Worm (Caenorhabditis elegans): ENCODE measurements around the gene srx-101.
A peak's percentile ranks its signal among the peaks of the same experiment; 100 is the strongest.

Gene srx-101

ce11 chrII:3682770-3683234 lies 7.7 kb downstream of the srx-101 start, which contains the start of gene F19B10.1 (continued):
- TF ChIP-seq nhr-12 (tag; optimal IDR thresholded peaks at IDR 0.05) (no peak), sma-3 (GFP tag; optimal IDR thresholded peaks at IDR 0.05) (peak; percentile 72), Y55F3AM.14 (GFP tag; optimal IDR thresholded peaks at IDR 0.05) (no peak), egl-27 (tag; optimal IDR thresholded peaks at IDR 0.05) (no peak), unc-55 (GFP tag; optimal IDR thresholded peaks at IDR 0.05) (peak; percentile 66), ZK546.5 (tag; optimal IDR thresholded peaks at IDR 0.05) (no peak), nhr-11 (tag; optimal IDR thresholded peaks at IDR 0.05) (no peak), unc-62 (GFP tag; optimal IDR thresholded peaks at IDR 0.05) (no peak), R02D3.7 (tag; optimal IDR thresholded peaks at IDR 0.05) (no peak), lsy-2 (tag; optimal IDR thresholded peaks at IDR 0.05) (peak; percentile 42 to 88), ceh-16 (tag; optimal IDR thresholded peaks at IDR 0.05) (no peak), unc-39 (tag; optimal IDR thresholded peaks at IDR 0.05) (no peak)

ce11 chrII:3681365-3682083 lies 9.0 kb downstream of the srx-101 start, which contains the start of gene F19B10.10:
F19B10.10 (minus strand) TSS chrII:3681415.
- TF ChIP-seq nhr-12 (tag; optimal IDR thresholded peaks at IDR 0.05) (no peak), nhr-21 (tag; optimal IDR thresholded peaks at IDR 0.05) (no peak), skn-1 (tag; optimal IDR thresholded peaks at IDR 0.05) (no peak), ceh-16 (tag; optimal IDR thresholded peaks at IDR 0.05) (no peak), elt-3 (tag; optimal IDR thresholded peaks at IDR 0.05) (no peak), R02D3.7 (tag; optimal IDR thresholded peaks at IDR 0.05) (no peak), crh-2 (tag; optimal IDR thresholded peaks at IDR 0.05) (no peak), lsy-2 (tag; optimal IDR thresholded peaks at IDR 0.05) (no peak), sma-9 (GFP tag; optimal IDR thresholded peaks at IDR 0.05) (no peak), sma-9 (tag; optimal IDR thresholded peaks at IDR 0.05) (no peak), gmeb-1 (tag; optimal IDR thresholded peaks at IDR 0.05) (no peak), ztf-1 (GFP tag; conservative IDR thresholded peaks at IDR 0.05) (no peak), snpc-4 (tag; optimal IDR thresholded peaks at IDR 0.05) (no peak), unc-62 (GFP tag; optimal IDR thresholded peaks at IDR 0.05) (no peak), sem-4 (tag; optimal IDR thresholded peaks at IDR 0.05) (no peak), unc-55 (GFP tag; optimal IDR thresholded peaks at IDR 0.05) (no peak), ama-1 (optimal IDR thresholded peaks at IDR 0.05) (no peak), dmd-4 (tag; optimal IDR thresholded peaks at IDR 0.05) (no peak), alr-1 (tag; optimal IDR thresholded peaks at IDR 0.05) (no peak), lin-11 (tag; optimal IDR thresholded peaks at IDR 0.05) (no peak), lin-13 (GFP tag; optimal IDR thresholded peaks at IDR 0.05) (no peak)

DNA sequence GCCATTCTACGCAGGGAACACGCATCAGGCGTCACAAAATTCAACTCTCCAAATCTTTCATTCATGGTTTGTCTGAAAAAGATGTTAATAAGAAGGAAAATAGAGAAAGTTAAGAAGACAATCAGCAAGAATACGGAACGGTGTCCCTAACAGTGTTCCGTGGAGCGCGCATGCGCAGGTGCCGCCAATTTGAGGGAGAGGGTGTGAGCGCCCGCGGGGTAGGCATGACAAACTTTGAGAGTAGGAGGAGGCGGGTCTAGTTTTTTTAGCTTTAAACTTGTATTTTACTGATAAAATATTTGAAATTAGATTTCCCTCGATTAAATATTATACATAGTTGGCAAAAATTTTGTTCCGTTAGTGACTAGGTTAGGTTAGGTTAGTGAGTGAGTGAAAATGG lies 10.2 kb downstream of the srx-101 start:
- TF ChIP-seq zag-1 (tag; optimal IDR thresholded peaks at IDR 0.05): no peak
- TF ChIP-seq nhr-21 (tag; optimal IDR thresholded peaks at IDR 0.05): no peak
- no peak for TF ChIP-seq nhr-10 (tag; optimal IDR thresholded peaks at IDR 0.05)
- TF ChIP-seq ZK546.5 (tag; optimal IDR thresholded peaks at IDR 0.05): no peak
- no peak for TF ChIP-seq snpc-4 (tag; optimal IDR thresholded peaks at IDR 0.05)
- no peak for TF ChIP-seq sem-4 (tag; optimal IDR thresholded peaks at IDR 0.05)
- no peak for TF ChIP-seq dmd-4 (tag; optimal IDR thresholded peaks at IDR 0.05)
- no peak for TF ChIP-seq nhr-6 (tag; optimal IDR thresholded peaks at IDR 0.05)
- no peak for TF ChIP-seq mbf-1 (tag; optimal IDR thresholded peaks at IDR 0.05)
- no peak for TF ChIP-seq crh-2 (tag; optimal IDR thresholded peaks at IDR 0.05)
- TF ChIP-seq nhr-129 (tag; optimal IDR thresholded peaks at IDR 0.05): no peak
- no peak for TF ChIP-seq elt-1 (tag; optimal IDR thresholded peaks at IDR 0.05)
- no peak for TF ChIP-seq C34F6.9 (tag; optimal IDR thresholded peaks at IDR 0.05)
- no peak for TF ChIP-seq nhr-12 (tag; optimal IDR thresholded peaks at IDR 0.05)
- TF ChIP-seq blmp-1 (tag; optimal IDR thresholded peaks at IDR 0.05; ENCODE audit: insufficient read depth): no peak
- no peak for TF ChIP-seq nhr-11 (tag; optimal IDR thresholded peaks at IDR 0.05)
- no peak for TF ChIP-seq Y55F3AM.14 (GFP tag; optimal IDR thresholded peaks at IDR 0.05)
- no peak for TF ChIP-seq nhr-237 (tag; optimal IDR thresholded peaks at IDR 0.05)

DNA sequence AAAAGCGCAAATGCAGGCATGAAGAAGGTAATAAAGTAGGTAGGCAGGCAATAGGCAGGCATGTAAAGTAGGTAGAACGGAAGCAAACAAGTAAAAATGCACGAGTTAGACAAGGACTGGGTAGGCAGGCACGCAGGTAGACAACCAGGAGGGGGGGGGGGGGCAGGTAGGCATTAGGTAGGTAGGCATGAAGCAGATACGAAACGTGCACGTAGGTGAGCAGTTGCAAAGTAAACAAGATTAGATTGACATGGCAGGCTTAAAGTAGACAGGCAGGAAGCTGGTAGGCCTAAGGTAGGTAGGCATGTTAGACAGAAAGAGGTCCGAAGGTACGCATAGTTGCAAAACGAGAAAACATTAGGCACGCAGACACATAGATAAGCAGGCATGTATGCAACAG lies 11.6 kb downstream of the srx-101 start:
- no peak for TF ChIP-seq skn-1 (tag; optimal IDR thresholded peaks at IDR 0.05)
- no peak for TF ChIP-seq gmeb-1 (tag; optimal IDR thresholded peaks at IDR 0.05)
- TF ChIP-seq unc-62 (GFP tag; optimal IDR thresholded peaks at IDR 0.05): no peak
- TF ChIP-seq nhr-12 (tag; optimal IDR thresholded peaks at IDR 0.05): no peak
- no peak for TF ChIP-seq lin-39 (tag; optimal IDR thresholded peaks at IDR 0.05)
- no peak for TF ChIP-seq elt-3 (tag; optimal IDR thresholded peaks at IDR 0.05)
- no peak for TF ChIP-seq ztf-4 (tag; optimal IDR thresholded peaks at IDR 0.05)
- no peak for TF ChIP-seq nhr-23 (tag; optimal IDR thresholded peaks at IDR 0.05)
- no peak for TF ChIP-seq sem-4 (tag; optimal IDR thresholded peaks at IDR 0.05)
- no peak for TF ChIP-seq mdl-1 (tag; optimal IDR thresholded peaks at IDR 0.05)
- TF ChIP-seq elt-1 (tag; optimal IDR thresholded peaks at IDR 0.05): no peak
- no peak for TF ChIP-seq ztf-1 (GFP tag; conservative IDR thresholded peaks at IDR 0.05)
- no peak for TF ChIP-seq sma-3 (GFP tag; optimal IDR thresholded peaks at IDR 0.05)
- TF ChIP-seq ztf-11 (tag; optimal IDR thresholded peaks at IDR 0.05): no peak
- TF ChIP-seq ama-1 (optimal IDR thresholded peaks at IDR 0.05): no peak
- no peak for TF ChIP-seq aly-2 (tag; optimal IDR thresholded peaks at IDR 0.05)
- TF ChIP-seq nhr-129 (tag; optimal IDR thresholded peaks at IDR 0.05): no peak

Measured in whole organism, L2 larva.